Fruit fly (Drosophila melanogaster) whole organism, embryonic: ENCODE measurements around the gene Invadolysin.

ENCODE experiments used
- Asciz ChIP-seq: fragments of 200-800 bp; sonication (Bioruptor generic); optimal IDR thresholded peaks from 2 replicates; lab custom pipeline; 2017; ENCODE audit warnings: missing biosample characterization, mild to moderate bottlenecking, missing genetic modification characterization, missing genetic modification reagents
- Atf6 ChIP-seq: fragments of 200-800 bp; sonication (Bioruptor generic); IDR thresholded peaks from 2 replicates; pipeline ENCODE4 v1.3.6; 2022; ENCODE audit warnings: missing biosample characterization, missing genetic modification characterization
- C15 ChIP-seq: fragments of 200-800 bp; sonication (Bioruptor generic); IDR thresholded peaks from 3 replicates; pipeline ENCODE4 v1.3.6; 2022; ENCODE audit warnings: missing biosample characterization, missing genetic modification characterization
- CG1024 ChIP-seq: fragments of 200-800 bp; sonication (Bioruptor generic); IDR thresholded peaks from 2 replicates; pipeline ENCODE4 v1.3.6; 2022; ENCODE audit warnings: missing biosample characterization, missing genetic modification characterization
- CG10979 ChIP-seq: fragments of 200-800 bp; sonication (Bioruptor generic); optimal IDR thresholded peaks from 2 replicates; lab custom pipeline; 2018; ENCODE audit warnings: missing biosample characterization, mild to moderate bottlenecking, missing genetic modification characterization, moderate library complexity
- CG11560 ChIP-seq: fragments of 200-800 bp; sonication (Bioruptor generic); IDR thresholded peaks from 3 replicates; pipeline ENCODE4 v1.3.6; 2022; ENCODE audit warnings: missing biosample characterization, missing genetic modification characterization
- CG12071 ChIP-seq: fragments of 200-800 bp; sonication (Bioruptor generic); optimal IDR thresholded peaks from 3 replicates; lab custom pipeline; 2018; ENCODE audit warnings: missing biosample characterization, mild to moderate bottlenecking, missing genetic modification characterization
- CG13296 ChIP-seq: fragments of 200-800 bp; sonication (Bioruptor generic); optimal IDR thresholded peaks from 3 replicates; lab custom pipeline; 2018; ENCODE audit warnings: missing biosample characterization, mild to moderate bottlenecking, missing genetic modification characterization
- CG15269 ChIP-seq: fragments of 200-800 bp; sonication (Bioruptor generic); optimal IDR thresholded peaks from 2 replicates; lab custom pipeline; 2018; ENCODE audit warnings: missing biosample characterization, mild to moderate bottlenecking, missing genetic modification characterization, moderate library complexity
- CG16813 ChIP-seq: fragments of 200-800 bp; sonication (Bioruptor generic); IDR thresholded peaks from 3 replicates; pipeline ENCODE4 v1.3.6; 2022; ENCODE audit warnings: missing biosample characterization, missing genetic modification characterization; ENCODE audit not compliant: partially characterized antibody
- CG17328 ChIP-seq: fragments of 200-800 bp; sonication (Bioruptor generic); IDR thresholded peaks from 2 replicates; pipeline ENCODE4 v1.3.6; 2022; ENCODE audit warnings: missing biosample characterization, missing genetic modification characterization
- CG17361 ChIP-seq: fragments of 200-800 bp; sonication (Bioruptor generic); IDR thresholded peaks from 3 replicates; pipeline ENCODE4 v1.3.6; 2022; ENCODE audit warnings: missing biosample characterization, missing genetic modification characterization
- CG2889 ChIP-seq: fragments of 200-800 bp; sonication (Bioruptor generic); IDR thresholded peaks from 3 replicates; pipeline ENCODE4 v1.3.6; 2022; ENCODE audit warnings: missing biosample characterization, missing genetic modification characterization
- CG30020 ChIP-seq: fragments of 200-800 bp; optimal IDR thresholded peaks from 2 replicates; lab custom pipeline; 2019; ENCODE audit warnings: missing biosample characterization, mild to moderate bottlenecking, missing genetic modification characterization, moderate library complexity
- CG30431 ChIP-seq: fragments of 200-800 bp; sonication (Bioruptor generic); optimal IDR thresholded peaks from 2 replicates; lab custom pipeline; 2017; ENCODE audit warnings: missing biosample characterization, missing genetic modification characterization
- CG3281 ChIP-seq: fragments of 200-800 bp; sonication (Bioruptor generic); optimal IDR thresholded peaks from 3 replicates; lab custom pipeline; 2017; ENCODE audit warnings: missing biosample characterization, mild to moderate bottlenecking, missing genetic modification characterization
- CG34224 ChIP-seq: fragments of 200-800 bp; sonication (Bioruptor generic); IDR thresholded peaks from 3 replicates; pipeline ENCODE4 v1.3.6; 2022; ENCODE audit warnings: missing biosample characterization, missing genetic modification characterization; ENCODE audit not compliant: partially characterized antibody
- CG34376 ChIP-seq: fragments of 200-800 bp; sonication (Bioruptor generic); optimal IDR thresholded peaks from 2 replicates; lab custom pipeline; 2018; ENCODE audit warnings: missing biosample characterization, mild to moderate bottlenecking, missing genetic modification characterization
- CG34422 ChIP-seq: fragments of 200-800 bp; sonication (Bioruptor generic); IDR thresholded peaks from 3 replicates; pipeline ENCODE4 v1.3.6; 2022; ENCODE audit warnings: missing biosample characterization, missing genetic modification characterization
- CG3847 ChIP-seq: fragments of 200-800 bp; sonication (Bioruptor generic); IDR thresholded peaks from 2 replicates; pipeline ENCODE4 v1.3.6; 2022; ENCODE audit warnings: missing biosample characterization, missing genetic modification characterization
- CG4820 ChIP-seq: fragments of 200-800 bp; sonication (Bioruptor generic); optimal IDR thresholded peaks from 3 replicates; lab custom pipeline; 2016; ENCODE audit warnings: missing biosample characterization, missing genetic modification characterization
- CG6654 ChIP-seq: fragments of 200-800 bp; sonication (Bioruptor generic); optimal IDR thresholded peaks from 2 replicates; lab custom pipeline; 2017; ENCODE audit warnings: missing biosample characterization, mild to moderate bottlenecking, missing genetic modification characterization
- CHES-1-like ChIP-seq: fragments of 200-800 bp; sonication (Bioruptor generic); optimal IDR thresholded peaks from 2 replicates; lab custom pipeline; 2016; ENCODE audit warnings: missing biosample characterization, missing genetic modification characterization
- Doc3 ChIP-seq: fragments of 200-800 bp; sonication (Bioruptor generic); IDR thresholded peaks from 3 replicates; pipeline ENCODE4 v1.3.6; 2022; ENCODE audit warnings: missing biosample characterization, missing genetic modification characterization; ENCODE audit not compliant: partially characterized antibody
- Eip74EF ChIP-seq, 2 experiments: fragments of 200-800 bp in 1 of 2; fragments of >200 bp in 1 of 2; sonication (Bioruptor generic) in 1 of 2; optimal IDR thresholded peaks; 2 replicates each; lab custom pipeline; 2017 to 2019; ENCODE audit warnings: missing biosample characterization in 2 of 2, missing genetic modification characterization in 2 of 2, mild to moderate bottlenecking in 1 of 2, moderate library complexity in 1 of 2
- Fer2 ChIP-seq: fragments of 200-800 bp; sonication (Bioruptor generic); optimal IDR thresholded peaks from 2 replicates; lab custom pipeline; 2018; ENCODE audit warnings: missing biosample characterization, mild to moderate bottlenecking, missing genetic modification characterization, moderate library complexity
- HLH4C ChIP-seq: fragments of 200-800 bp; sonication (Bioruptor generic); IDR thresholded peaks from 3 replicates; pipeline ENCODE4 v1.3.6; 2022; ENCODE audit warnings: missing biosample characterization, missing genetic modification characterization; ENCODE audit not compliant: partially characterized antibody
- Neu2 ChIP-seq: fragments of 200-800 bp; sonication (Bioruptor generic); optimal IDR thresholded peaks from 3 replicates; lab custom pipeline; 2016; ENCODE audit warnings: missing biosample characterization, missing genetic modification characterization, borderline replicate concordance
- Opbp ChIP-seq: fragments of 200-800 bp; sonication (Bioruptor generic); IDR thresholded peaks from 3 replicates; pipeline ENCODE4 v1.3.6; 2022; ENCODE audit warnings: missing biosample characterization, missing genetic modification characterization; ENCODE audit not compliant: partially characterized antibody
- Poxn ChIP-seq: fragments of 200-800 bp; sonication (Bioruptor generic); IDR thresholded peaks from 2 replicates; pipeline ENCODE4 v1.3.6; 2022; ENCODE audit warnings: missing biosample characterization, missing genetic modification characterization
- aop ChIP-seq: fragments of 200-800 bp; sonication (Bioruptor generic); IDR thresholded peaks from 2 replicates; pipeline ENCODE4 v1.3.6; 2022; ENCODE audit warnings: missing biosample characterization, missing genetic modification characterization
- ato ChIP-seq: fragments of 200-800 bp; sonication (Bioruptor generic); IDR thresholded peaks from 2 replicates; pipeline ENCODE4 v1.3.6; 2022; ENCODE audit warnings: missing biosample characterization, missing genetic modification characterization; ENCODE audit not compliant: partially characterized antibody
- bab2 ChIP-seq: fragments of 200-800 bp; sonication (Bioruptor generic); optimal IDR thresholded peaks from 2 replicates; lab custom pipeline; 2016; ENCODE audit warnings: missing biosample characterization, missing genetic modification characterization
- bbx ChIP-seq: fragments of 200-800 bp; sonication (Bioruptor generic); IDR thresholded peaks from 2 replicates; pipeline ENCODE4 v1.3.6; 2022; ENCODE audit warnings: missing biosample characterization, missing genetic modification characterization; ENCODE audit not compliant: partially characterized antibody
- chif ChIP-seq, 2 experiments: fragments of 200-800 bp; sonication (Bioruptor generic); optimal IDR thresholded peaks; 3 replicates each; lab custom pipeline; 2016; ENCODE audit warnings: missing biosample characterization in 2 of 2, missing genetic modification characterization in 2 of 2
- ci ChIP-seq: fragments of 200-800 bp; sonication (Bioruptor generic); IDR thresholded peaks from 3 replicates; pipeline ENCODE4 v1.3.6; 2022; ENCODE audit warnings: missing biosample characterization, missing genetic modification characterization
- cwo ChIP-seq: fragments of 200-800 bp; sonication (Bioruptor generic); optimal IDR thresholded peaks from 3 replicates; lab custom pipeline; 2017; ENCODE audit warnings: missing biosample characterization, missing genetic modification characterization, mild to moderate bottlenecking, moderate library complexity, missing genetic modification reagents
- grn ChIP-seq: fragments of 200-800 bp; sonication (Bioruptor generic); optimal IDR thresholded peaks from 3 replicates; lab custom pipeline; 2017; ENCODE audit warnings: missing biosample characterization, missing genetic modification characterization
- hkb ChIP-seq, 2 experiments: fragments of 200-800 bp in 1 of 2; fragments of >200 bp in 1 of 2; sonication (Bioruptor generic) in 1 of 2; IDR thresholded peaks in 1 of 2; optimal IDR thresholded peaks in 1 of 2; 2 replicates each; pipeline versions ENCODE4 v1.3.6 to Lab custom; 2017 to 2022; ENCODE audit warnings: missing biosample characterization in 1 of 2, missing genetic modification characterization in 1 of 2
- hth ChIP-seq: fragments of >200 bp; optimal IDR thresholded peaks from 2 replicates; lab custom pipeline; 2017; ENCODE audit warnings: inconsistent platforms
- ind ChIP-seq: fragments of 200-800 bp; sonication (Bioruptor generic); optimal IDR thresholded peaks from 3 replicates; lab custom pipeline; 2016; ENCODE audit warnings: missing biosample characterization, missing genetic modification characterization
- kah ChIP-seq: fragments of 200-800 bp; sonication (Bioruptor generic); optimal IDR thresholded peaks from 2 replicates; lab custom pipeline; 2018; ENCODE audit warnings: missing biosample characterization, mild to moderate bottlenecking, missing genetic modification characterization
- lilli ChIP-seq: fragments of 200-800 bp; sonication (Bioruptor generic); optimal IDR thresholded peaks from 3 replicates; lab custom pipeline; 2016; ENCODE audit warnings: missing biosample characterization, missing genetic modification characterization
- nom ChIP-seq: fragments of 200-800 bp; sonication (Bioruptor generic); optimal IDR thresholded peaks from 2 replicates; lab custom pipeline; 2017; ENCODE audit warnings: missing biosample characterization, missing genetic modification characterization, mild to moderate bottlenecking, moderate library complexity, missing genetic modification reagents
- repo ChIP-seq: fragments of 200-800 bp; sonication (Bioruptor generic); optimal IDR thresholded peaks from 2 replicates; lab custom pipeline; 2016; ENCODE audit warnings: missing biosample characterization, missing genetic modification characterization
- rib ChIP-seq: fragments of 200-800 bp; sonication (Bioruptor generic); IDR thresholded peaks from 2 replicates; pipeline ENCODE4 v1.3.6; 2022; ENCODE audit warnings: missing biosample characterization, missing genetic modification characterization
- sens-2 ChIP-seq: fragments of 200-800 bp; sonication (Bioruptor generic); IDR thresholded peaks from 2 replicates; pipeline ENCODE4 v1.3.6; 2022; ENCODE audit warnings: missing biosample characterization, missing genetic modification characterization
- sqz ChIP-seq: fragments of 200-800 bp; sonication (Bioruptor generic); optimal IDR thresholded peaks from 3 replicates; lab custom pipeline; 2018; ENCODE audit warnings: missing biosample characterization, mild to moderate bottlenecking, missing genetic modification characterization
- tap ChIP-seq: fragments of 200-800 bp; optimal IDR thresholded peaks from 3 replicates; lab custom pipeline; 2019; ENCODE audit warnings: missing biosample characterization, mild to moderate bottlenecking, missing genetic modification characterization, moderate library complexity
- tna ChIP-seq: fragments of 200-800 bp; sonication (Bioruptor generic); IDR thresholded peaks from 2 replicates; pipeline ENCODE4 v1.3.6; 2022; ENCODE audit warnings: missing biosample characterization, missing genetic modification characterization; ENCODE audit not compliant: partially characterized antibody
- z ChIP-seq: fragments of 200-800 bp; sonication (Bioruptor generic); IDR thresholded peaks from 3 replicates; pipeline ENCODE4 v1.3.6; 2022; ENCODE audit warnings: missing biosample characterization, missing genetic modification characterization

The Invadolysin gene

DNA sequence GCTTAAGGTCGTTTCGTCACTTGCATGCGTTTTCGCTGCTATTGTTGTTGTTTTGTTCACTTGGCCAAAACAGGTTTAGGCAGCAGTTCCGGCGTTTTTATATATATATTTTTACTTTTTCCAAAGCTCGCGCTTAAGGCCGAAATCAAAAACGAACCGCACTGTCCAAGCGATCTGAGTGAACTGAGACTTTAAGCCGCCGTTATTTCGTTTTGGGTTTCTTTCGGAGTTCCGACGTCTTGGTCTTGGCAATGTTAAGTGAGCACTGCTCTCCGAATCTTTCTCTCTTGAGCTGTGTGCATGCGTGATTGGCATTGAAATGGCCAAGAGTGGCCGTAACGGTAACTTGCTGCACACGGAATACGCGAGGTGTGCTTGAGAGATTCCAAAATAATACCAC, 19.0 kb upstream of the Invadolysin start, which contains the start of gene knk (continued):
- TF ChIP-seq CG34422 (peak; percentile 34; the same call in 1 of the 3 replicates), CG1024 (no peak), grn (no peak), CG3281 (GFP tag; lab: Kevin White, UChicago) (no peak), tna (no peak), CG10979 (tag; lab: Kevin White, UChicago) (no peak), CG30431 (GFP tag; lab: Kevin White, UChicago) (no peak), CG4820 (GFP tag; lab: Kevin White, UChicago) (no peak), bbx (GFP tag; lab: Robert Waterston, UW) (peak; percentile 43; the same call in 1 of the 2 replicates), Opbp (GFP tag; lab: Robert Waterston, UW) (peak; percentile 33; the same call in 1 of the 3 replicates), CG16813 (GFP tag; lab: Robert Waterston, UW) (no peak), CG17361 (GFP tag; lab: Robert Waterston, UW) (no peak), Neu2 (no peak), CG13296 (GFP tag; lab: Kevin White, UChicago) (peak; percentile 29), sens-2 (GFP tag; lab: Robert Waterston, UW) (no peak), Atf6 (GFP tag; lab: Robert Waterston, UW) (no peak), Eip74EF (GFP tag; optimal IDR thresholded peaks at IDR 0.05; lab: Kevin White, UChicago) (peak in 1 of 2 experiments; percentile 71), HLH4C (no peak), CG15269 (tag; lab: Kevin White, UChicago) (peak; percentile 87), ato (GFP tag; lab: Robert Waterston, UW) (no peak), nom (peak; percentile 53), CG11560 (tag; lab: Robert Waterston, UW) (no peak), Asciz (GFP tag; lab: Kevin White, UChicago) (no peak), cwo (GFP tag; lab: Kevin White, UChicago) (no peak), CG3847 (GFP tag; lab: Robert Waterston, UW) (no peak), CG34376 (GFP tag; lab: Kevin White, UChicago) (no peak), chif (GFP tag; optimal IDR thresholded peaks at IDR 0.05; lab: Kevin White, UChicago) (no peak), ind (GFP tag; lab: Kevin White, UChicago) (no peak), tap (tag; lab: Kevin White, UChicago) (peak; percentile 15), z (GFP tag; lab: Robert Waterston, UW) (peak; percentile 75; the same call in 2 of the 3 replicates), CG34224 (GFP tag; lab: Robert Waterston, UW) (peak; percentile 33; the same call in 1 of the 3 replicates), CG17328 (GFP tag; lab: Robert Waterston, UW) (no peak), Doc3 (GFP tag; lab: Robert Waterston, UW) (no peak), lilli (no peak), hkb (optimal IDR thresholded peaks at IDR 0.05; lab: Kevin White, UChicago) (peak; percentile 49), hkb (GFP tag; IDR thresholded peaks at IDR 0.05; lab: Robert Waterston, UW) (peak; percentile 38; the same call in 1 of the 2 replicates), kah (GFP tag; lab: Kevin White, UChicago) (no peak)
- TF ChIP-seq, all 482 proteins: peak for 34

DNA sequence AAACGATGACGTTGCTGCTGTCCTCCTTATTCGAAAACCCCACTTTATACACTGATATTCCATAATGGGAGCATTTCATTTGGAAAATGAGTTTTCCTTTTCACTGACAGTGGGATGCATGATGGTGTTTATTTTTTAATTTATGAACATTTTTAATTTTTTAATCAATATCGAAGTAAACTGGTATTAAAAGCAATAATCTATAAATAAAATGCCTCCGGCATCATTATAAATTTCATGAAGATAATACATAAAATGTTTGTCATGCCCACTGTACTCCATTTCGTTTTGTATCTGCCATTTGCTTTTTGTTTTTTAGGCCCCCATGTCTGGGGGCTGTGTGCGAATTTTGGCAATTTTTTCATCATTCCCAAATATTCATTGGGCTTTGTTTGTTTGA, 14.4 kb upstream of the Invadolysin start:
- TF ChIP-seq aop (no peak), repo (GFP tag; lab: Kevin White, UChicago) (no peak), CG12071 (no peak), bab2 (no peak), Fer2 (tag; lab: Kevin White, UChicago) (peak; percentile 36), Poxn (GFP tag; lab: Robert Waterston, UW) (no peak), CG34376 (GFP tag; lab: Kevin White, UChicago) (no peak), ci (peak; percentile 81), rib (GFP tag; lab: Robert Waterston, UW) (no peak; the same call in 1 of the 2 replicates), sqz (GFP tag; lab: Kevin White, UChicago) (peak; percentile 5), C15 (GFP tag; lab: Robert Waterston, UW) (no peak), CHES-1-like (GFP tag; lab: Kevin White, UChicago) (no peak), CG6654 (no peak), CG30020 (tag; lab: Kevin White, UChicago) (no peak), CG2889 (peak; percentile 58; the same call in 1 of the 3 replicates), hth (lab: Kevin White, UChicago) (no peak)
